Worm (Caenorhabditis elegans): ENCODE data around the gene ZK1127.3.
A peak's percentile ranks its signal among the peaks of the same experiment; 100 is the strongest.

The ZK1127.3 gene

ce11 chrII:7051778-7052177 is 3.3 kb upstream of the ZK1127.3 start, which contains the start of gene ZK1127.12:
TSS of gene ZK1127.12 (plus strand) at chrII:7052078.
- no peak for TF ChIP-seq snpc-4 (tag; optimal IDR thresholded peaks at IDR 0.05)
- TF ChIP-seq fos-1 (tag; optimal IDR thresholded peaks at IDR 0.05), result no peak
- TF ChIP-seq aly-2 (tag; optimal IDR thresholded peaks at IDR 0.05), result no peak
- no peak for TF ChIP-seq gmeb-1 (tag; optimal IDR thresholded peaks at IDR 0.05)
- no peak for TF ChIP-seq F13H6.1 (tag; optimal IDR thresholded peaks at IDR 0.05)
- no peak for TF ChIP-seq ztf-11 (tag; optimal IDR thresholded peaks at IDR 0.05)
- no peak for TF ChIP-seq nhr-10 (tag; optimal IDR thresholded peaks at IDR 0.05)
- TF ChIP-seq crh-2 (tag; optimal IDR thresholded peaks at IDR 0.05), result no peak
- TF ChIP-seq nhr-21 (tag; optimal IDR thresholded peaks at IDR 0.05), result no peak
- TF ChIP-seq mbf-1 (tag; optimal IDR thresholded peaks at IDR 0.05), result no peak
- TF ChIP-seq blmp-1 (tag; optimal IDR thresholded peaks at IDR 0.05; ENCODE audit: insufficient read depth), result no peak
- no peak for TF ChIP-seq sma-3 (GFP tag; optimal IDR thresholded peaks at IDR 0.05)
- no peak for TF ChIP-seq ama-1 (optimal IDR thresholded peaks at IDR 0.05)
- TF ChIP-seq ceh-16 (tag; optimal IDR thresholded peaks at IDR 0.05), result no peak
- no peak for TF ChIP-seq nhr-12 (tag; optimal IDR thresholded peaks at IDR 0.05)
- no peak for TF ChIP-seq egl-27 (tag; optimal IDR thresholded peaks at IDR 0.05)
- TF ChIP-seq lin-11 (tag; optimal IDR thresholded peaks at IDR 0.05), result no peak
- TF ChIP-seq ZK546.5 (tag; optimal IDR thresholded peaks at IDR 0.05), result no peak

ce11 chrII:7053001-7053400 is 2.1 kb upstream of the ZK1127.3 start, which contains the start of gene ZK1127.13:
TSS of gene ZK1127.13 (plus strand) at chrII:7053301.
- no peak for TF ChIP-seq mab-5 (tag; optimal IDR thresholded peaks at IDR 0.05)
- TF ChIP-seq ceh-16 (tag; optimal IDR thresholded peaks at IDR 0.05), result no peak
- TF ChIP-seq dmd-4 (tag; optimal IDR thresholded peaks at IDR 0.05), result no peak
- TF ChIP-seq sma-3 (GFP tag; optimal IDR thresholded peaks at IDR 0.05), result no peak
- TF ChIP-seq nhr-129 (tag; optimal IDR thresholded peaks at IDR 0.05), result no peak
- TF ChIP-seq fos-1 (tag; optimal IDR thresholded peaks at IDR 0.05), result no peak
- no peak for TF ChIP-seq mdl-1 (tag; optimal IDR thresholded peaks at IDR 0.05)

ce11 chrII:7053649-7054048 is 1.4 kb upstream of the ZK1127.3 start, which contains the start of gene ZK1127.4:
TSS of gene ZK1127.4 (plus strand) at chrII:7053949.
- TF ChIP-seq nhr-25 (tag; optimal IDR thresholded peaks at IDR 0.05) (no peak), C34F6.9 (tag; optimal IDR thresholded peaks at IDR 0.05) (no peak), nhr-23 (tag; optimal IDR thresholded peaks at IDR 0.05) (no peak), nhr-11 (tag; optimal IDR thresholded peaks at IDR 0.05) (no peak), fos-1 (tag; optimal IDR thresholded peaks at IDR 0.05) (no peak), snpc-4 (tag; optimal IDR thresholded peaks at IDR 0.05) (no peak), sma-9 (GFP tag; optimal IDR thresholded peaks at IDR 0.05) (no peak), sma-9 (tag; optimal IDR thresholded peaks at IDR 0.05) (no peak), zag-1 (tag; optimal IDR thresholded peaks at IDR 0.05) (no peak), F13H6.1 (tag; optimal IDR thresholded peaks at IDR 0.05) (no peak), ceh-82 (tag; optimal IDR thresholded peaks at IDR 0.05) (no peak), ZK546.5 (tag; optimal IDR thresholded peaks at IDR 0.05) (no peak), sem-4 (tag; optimal IDR thresholded peaks at IDR 0.05) (no peak), nhr-237 (tag; optimal IDR thresholded peaks at IDR 0.05) (no peak), nhr-12 (tag; optimal IDR thresholded peaks at IDR 0.05) (no peak), mdl-1 (tag; optimal IDR thresholded peaks at IDR 0.05) (no peak), unc-55 (GFP tag; optimal IDR thresholded peaks at IDR 0.05) (no peak), ztf-1 (GFP tag; conservative IDR thresholded peaks at IDR 0.05) (no peak), unc-62 (GFP tag; optimal IDR thresholded peaks at IDR 0.05) (no peak)

- TF ChIP-seq gmeb-1 (tag; optimal IDR thresholded peaks at IDR 0.05) (no peak), sma-9 (GFP tag; optimal IDR thresholded peaks at IDR 0.05) (peak; percentile 2), sma-9 (tag; optimal IDR thresholded peaks at IDR 0.05) (no peak)
These were observed 1.2 kb downstream of the ZK1127.3 start for ce11 chrII:7056328-7056727.

ce11 chrII:7057860-7058259 is 2.8 kb downstream of the ZK1127.3 start, which contains the start of gene cth-2:
TSS of gene cth-2 (minus strand) at chrII:7057960.
- TF ChIP-seq peb-1 (tag; optimal IDR thresholded peaks at IDR 0.05) (no peak), unc-62 (GFP tag; optimal IDR thresholded peaks at IDR 0.05) (no peak), nhr-25 (tag; optimal IDR thresholded peaks at IDR 0.05) (peak; percentile 13)

All from whole organism, L2 larva.